Worm (Caenorhabditis elegans) whole organism, mixed stage, embryonic: ENCODE data around the gene wdr-46.

Experiments
- ceh-83 ChIP-seq: fragments of 200-800 bp; sonication (Bioruptor generic); optimal IDR thresholded peaks from 2 replicates; lab custom pipeline; 2018; ENCODE audit warnings: mild to moderate bottlenecking, missing genetic modification characterization, missing compliant biosample characterization
- elt-3 ChIP-seq: fragments of 150-350 bp; optimal IDR thresholded peaks from 2 replicates; lab custom pipeline; 2014; ENCODE audit warnings: missing biosample characterization, missing genetic modification characterization
- nhr-237 ChIP-seq: fragments of 150-350 bp; optimal IDR thresholded peaks from 2 replicates; lab custom pipeline; 2014; ENCODE audit warnings: missing biosample characterization, missing genetic modification characterization

- TF ChIP-seq nhr-237 (tag; lab: Kevin White, UChicago), result no peak
- no peak for TF ChIP-seq ceh-83
- no peak for TF ChIP-seq elt-3 (tag; lab: Kevin White, UChicago)
These were observed 22.4 kb upstream of the wdr-46 start, which contains the start of gene best-22 for ce11 chrIV:12349639-12350038.
